Fruit fly (Drosophila melanogaster): Measurements from ENCODE around the gene CG7110.

CG7110 gene

DNA sequence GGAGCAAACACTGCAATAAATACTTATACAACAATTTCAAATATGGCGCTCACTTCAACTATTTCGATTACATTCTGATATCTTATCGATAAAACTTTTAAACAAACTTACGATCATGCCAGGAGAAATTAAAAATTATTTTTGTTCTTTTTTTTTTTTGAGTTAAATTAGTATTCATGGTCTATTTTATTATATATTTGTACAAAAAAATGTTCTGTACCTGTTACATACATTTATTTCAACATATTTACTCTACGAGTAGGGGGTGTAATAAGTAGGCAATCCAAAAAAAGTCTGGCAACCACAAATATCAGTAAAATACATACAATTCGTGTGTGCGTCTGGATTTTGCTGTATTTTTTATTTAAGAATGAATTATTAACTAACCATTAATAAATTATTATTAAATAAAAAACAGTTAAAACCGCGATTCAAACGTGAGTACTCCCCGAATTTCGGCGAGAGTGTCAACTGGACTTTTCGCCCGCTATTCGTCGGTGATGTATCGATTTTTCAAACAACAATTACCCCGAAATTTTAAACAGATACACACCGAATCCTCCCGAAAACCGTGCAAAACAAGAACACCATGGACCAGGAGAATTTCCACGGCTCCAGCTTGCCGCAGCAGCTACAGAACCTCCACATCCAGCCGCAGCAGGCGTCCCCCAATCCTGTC is 16.3 kb upstream of the CG7110 start, which contains the start of gene loqs (continued):
- no peak for TF ChIP-seq Asciz (GFP tag; optimal IDR thresholded peaks at IDR 0.05)

DNA sequence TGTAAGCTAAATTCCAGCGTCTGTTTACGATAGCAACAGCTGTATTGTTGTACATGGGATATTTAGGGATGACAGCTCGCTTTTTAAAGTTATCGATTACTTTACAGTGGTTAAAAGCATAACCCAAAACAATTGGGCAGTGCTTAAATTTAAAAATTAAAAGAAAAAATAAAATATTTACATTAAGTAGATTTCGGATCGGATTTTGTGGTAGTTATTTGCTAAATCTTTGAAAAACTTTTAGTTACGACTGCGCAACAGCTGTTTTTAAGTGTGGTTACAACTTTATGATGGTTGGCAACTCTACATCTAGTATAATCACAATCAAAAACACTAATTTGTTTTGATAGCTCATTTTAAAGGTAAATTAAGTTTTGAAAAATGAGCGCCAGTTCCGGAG is 11.5 kb upstream of the CG7110 start, which contains the start of the genes Ing5 and CG7099:
Gene Ing5 (minus strand): TSS at position 58 of the 400 bp plus-strand sequence.
Gene CG7099 (plus strand): TSS at position 317 of the 400 bp plus-strand sequence.
- TF ChIP-seq CG32767 (GFP tag; IDR thresholded peaks at IDR 0.05) (peak; percentile 95), CG34422 (GFP tag; IDR thresholded peaks at IDR 0.05) (peak; percentile 98), CG10462 (GFP tag; optimal IDR thresholded peaks at IDR 0.05) (peak; percentile 95), Scr (GFP tag; IDR thresholded peaks at IDR 0.05; ENCODE audit: partially characterized antibody) (peak; percentile 67), Pdp1 (GFP tag; optimal IDR thresholded peaks at IDR 0.05) (peak; percentile 92 to 94), lilli (GFP tag; optimal IDR thresholded peaks at IDR 0.05) (peak; percentile 98), crc (GFP tag; optimal IDR thresholded peaks at IDR 0.05) (peak; percentile 68), sens (GFP tag) (peak; percentile 99), D19A (tag; optimal IDR thresholded peaks at IDR 0.05) (peak; percentile 89), Dll (GFP tag; IDR thresholded peaks at IDR 0.05; ENCODE audit: partially characterized antibody) (peak; percentile 77), usp (GFP tag; optimal IDR thresholded peaks at IDR 0.05) (no peak), Hr39 (optimal IDR thresholded peaks at IDR 0.05) (no peak), B-H1 (GFP tag; IDR thresholded peaks at IDR 0.05) (peak; percentile 95), Nf-YC (tag; optimal IDR thresholded peaks at IDR 0.05) (peak; percentile 89), lbe (GFP tag; optimal IDR thresholded peaks at IDR 0.05) (peak; percentile 95), CG9817 (tag; optimal IDR thresholded peaks at IDR 0.05) (peak; percentile 97), Awh (GFP tag; IDR thresholded peaks at IDR 0.05) (peak; percentile 94), CG17802 (tag; optimal IDR thresholded peaks at IDR 0.05) (peak; percentile 87), Sox100B (GFP tag; optimal IDR thresholded peaks at IDR 0.05) (peak; percentile 92), CG18262 (tag; optimal IDR thresholded peaks at IDR 0.05) (peak; percentile 95), psq (GFP tag; optimal IDR thresholded peaks at IDR 0.05) (peak; percentile 91), CG17186 (GFP tag; optimal IDR thresholded peaks at IDR 0.05) (peak; percentile 89), Max (GFP tag; optimal IDR thresholded peaks at IDR 0.05) (peak; percentile 98), zen (tag; optimal IDR thresholded peaks at IDR 0.05) (peak; percentile 97), Camta (GFP tag; optimal IDR thresholded peaks at IDR 0.05) (peak; percentile 92), Dek (tag; optimal IDR thresholded peaks at IDR 0.05) (peak; percentile 94), Tbp (GFP tag; optimal IDR thresholded peaks at IDR 0.05) (no peak), CG12942 (GFP tag; optimal IDR thresholded peaks at IDR 0.05) (peak; percentile 96), disco-r (GFP tag; optimal IDR thresholded peaks at IDR 0.05) (peak; percentile 66), CG16779 (GFP tag; IDR thresholded peaks at IDR 0.05) (peak; percentile 95), CG8924 (tag; optimal IDR thresholded peaks at IDR 0.05) (peak; percentile 95), tup (GFP tag; optimal IDR thresholded peaks at IDR 0.05) (peak; percentile 93), CG10979 (tag; optimal IDR thresholded peaks at IDR 0.05) (peak; percentile 94), CG42726 (GFP tag; IDR thresholded peaks at IDR 0.05; ENCODE audit: partially characterized antibody) (0 out of 2 replicates have a peak, but pooled peaks have one; percentile 48), Mrtf (GFP tag; IDR thresholded peaks at IDR 0.05) (peak; percentile 94), oc (tag; optimal IDR thresholded peaks at IDR 0.05) (peak; percentile 94), gcm (GFP tag; optimal IDR thresholded peaks at IDR 0.05) (peak; percentile 93), HmgZ (tag; optimal IDR thresholded peaks at IDR 0.05) (peak; percentile 97), zfh1 (GFP tag; IDR thresholded peaks at IDR 0.05) (peak; percentile 97), MESR4 (GFP tag; optimal IDR thresholded peaks at IDR 0.05) (peak; percentile 53), toy (GFP tag; IDR thresholded peaks at IDR 0.05) (peak; percentile 87), bab2 (GFP tag; optimal IDR thresholded peaks at IDR 0.05) (peak; percentile 94), CG13624 (GFP tag; optimal IDR thresholded peaks at IDR 0.05) (peak; percentile 87), Xbp1 (GFP tag; optimal IDR thresholded peaks at IDR 0.05) (peak; percentile 99), CG16815 (GFP tag; optimal IDR thresholded peaks at IDR 0.05) (peak; percentile 95), Vsx1 (GFP tag; optimal IDR thresholded peaks at IDR 0.05) (peak; percentile 93), zen2 (GFP tag; IDR thresholded peaks at IDR 0.05; ENCODE audit: partially characterized antibody) (no peak; the same call in 2 of the 3 replicates)
